Fruit fly (Drosophila melanogaster) whole organism, prepupa: Measurements from ENCODE around the gene CG6184.
A peak's percentile ranks its signal among the peaks of the same experiment; 100 is the strongest.

Source experiments
- Blimp-1 ChIP-seq: fragments of 200-800 bp; sonication (Bioruptor generic); optimal IDR thresholded peaks from 3 replicates; lab custom pipeline; 2017; ENCODE audit warnings: missing biosample characterization, missing genetic modification characterization, mild to moderate bottlenecking, moderate library complexity, missing genetic modification reagents
- CG10631 ChIP-seq: fragments of 200-800 bp; sonication (Bioruptor generic); optimal IDR thresholded peaks from 2 replicates; lab custom pipeline; 2016; ENCODE audit warnings: missing biosample characterization, missing genetic modification characterization
- CG1621 ChIP-seq: fragments of 200-800 bp; sonication (Bioruptor generic); optimal IDR thresholded peaks from 3 replicates; lab custom pipeline; 2018; ENCODE audit warnings: missing biosample characterization, mild to moderate bottlenecking, missing genetic modification characterization
- CG7368 ChIP-seq: fragments of 200-800 bp; sonication (Bioruptor generic); optimal IDR thresholded peaks from 3 replicates; lab custom pipeline; 2016; ENCODE audit warnings: missing biosample characterization, missing genetic modification characterization
- CG9139 ChIP-seq: fragments of 200-800 bp; sonication (Bioruptor generic); optimal IDR thresholded peaks from 3 replicates; lab custom pipeline; 2017; ENCODE audit warnings: missing biosample characterization, mild to moderate bottlenecking, missing genetic modification characterization
- Ets21C ChIP-seq: fragments of 200-800 bp; sonication (Bioruptor generic); optimal IDR thresholded peaks from 3 replicates; lab custom pipeline; 2016; ENCODE audit warnings: missing biosample characterization, missing genetic modification characterization
- OdsH ChIP-seq: fragments of 200-800 bp; sonication (Bioruptor generic); optimal IDR thresholded peaks from 3 replicates; lab custom pipeline; 2016; ENCODE audit warnings: missing biosample characterization, missing genetic modification characterization
- Sox14 ChIP-seq: fragments of 200-800 bp; sonication (Bioruptor generic); optimal IDR thresholded peaks from 3 replicates; lab custom pipeline; 2016; ENCODE audit warnings: missing biosample characterization, missing genetic modification characterization
- lz ChIP-seq: fragments of 200-800 bp; sonication (Bioruptor generic); optimal IDR thresholded peaks from 3 replicates; lab custom pipeline; 2016; ENCODE audit warnings: missing biosample characterization, missing genetic modification characterization
- ss ChIP-seq, 2 experiments: fragments of 200-800 bp; sonication (Bioruptor generic); optimal IDR thresholded peaks; 2 replicates in 1 of 2; 3 replicates in 1 of 2; lab custom pipeline; 2017 to 2018; ENCODE audit warnings: mild to moderate bottlenecking in 2 of 2, missing biosample characterization in 2 of 2, missing genetic modification characterization in 2 of 2, moderate library complexity in 1 of 2
- svp ChIP-seq: fragments of 200-800 bp; sonication (Bioruptor generic); peaks from one replicate; lab custom pipeline; 2016; ENCODE audit warnings: missing biosample characterization, missing genetic modification characterization

DNA sequence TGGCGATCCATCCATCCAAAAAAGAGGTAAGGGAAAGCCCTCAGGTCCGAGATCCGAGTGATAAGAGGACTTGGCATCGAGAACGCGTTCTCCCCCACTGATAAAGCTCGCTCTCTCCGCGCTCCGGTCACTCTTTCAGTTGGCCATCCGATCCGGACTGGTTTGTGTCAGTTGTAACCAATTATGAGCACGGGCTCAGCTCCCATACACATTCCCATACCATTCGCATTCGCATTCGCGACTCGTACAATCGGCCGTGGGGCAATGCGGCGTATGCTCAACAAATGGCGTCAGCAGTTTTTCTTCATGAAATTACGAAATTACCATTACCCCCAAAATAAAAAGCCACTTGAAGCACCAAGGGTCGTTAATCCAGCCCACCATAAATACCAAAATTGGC, 33.2 kb downstream of the CG6184 start:
- TF ChIP-seq Ets21C (GFP tag; lab: Kevin White, UChicago) (no peak), CG1621 (tag; lab: Kevin White, UChicago) (peak; percentile 63), CG7368 (GFP tag; lab: Kevin White, UChicago) (no peak), Sox14 (GFP tag; lab: Kevin White, UChicago) (no peak), OdsH (GFP tag; lab: Kevin White, UChicago) (no peak), ss (GFP tag; optimal IDR thresholded peaks at IDR 0.05; lab: Kevin White, UChicago) (no peak), CG10631 (GFP tag; lab: Kevin White, UChicago) (no peak), Blimp-1 (GFP tag; lab: Kevin White, UChicago) (no peak), CG9139 (GFP tag; lab: Kevin White, UChicago) (peak; percentile 2), lz (GFP tag; lab: Kevin White, UChicago) (no peak), svp (GFP tag; lab: Kevin White, UChicago) (peak; percentile 56)
